Worm (Caenorhabditis elegans): Measurements from ENCODE around the gene R05D8.11.

The R05D8.11 gene

DNA sequence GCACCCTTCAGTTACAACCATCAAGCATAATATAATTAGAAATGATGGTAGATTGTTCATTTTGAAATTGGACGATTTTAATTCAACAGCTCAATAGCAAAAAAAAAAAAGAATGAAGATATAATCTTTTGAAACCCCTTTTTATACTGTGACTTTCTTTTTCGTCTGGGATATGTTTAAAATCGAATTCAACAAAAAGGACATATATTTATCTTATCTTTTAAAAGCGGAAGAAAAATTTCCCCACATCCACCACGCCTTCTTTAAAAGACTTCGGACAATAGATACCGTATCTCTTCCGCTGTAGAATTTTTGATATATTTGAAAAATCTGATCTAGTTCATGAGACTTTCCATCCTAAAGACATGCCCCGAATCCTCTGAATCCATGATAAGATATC, at the start of gene R05D8.11:
Gene R05D8.11, minus strand, starts transcription at position 101 of the 400 bp plus-strand sequence.
- no peak for TF ChIP-seq zip-8 (tag; optimal IDR thresholded peaks at IDR 0.05)

DNA sequence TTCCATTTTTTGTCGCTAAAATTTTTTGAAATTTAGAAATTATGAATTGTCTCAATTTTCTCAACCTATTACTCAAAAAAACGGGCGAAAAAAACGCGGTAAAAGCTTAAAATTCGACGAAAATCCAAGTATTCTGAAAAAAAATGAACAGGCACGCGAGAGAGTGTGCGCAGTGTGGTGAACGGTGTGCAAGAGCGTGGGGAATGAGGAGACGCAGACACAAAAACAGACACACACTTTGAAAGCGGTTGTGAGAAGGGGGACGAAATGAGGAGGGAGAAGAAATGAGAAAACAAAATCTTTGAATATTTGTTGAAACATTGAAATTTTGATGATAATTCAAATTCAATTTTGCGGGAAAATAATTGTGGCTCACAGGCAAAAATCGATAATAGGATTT, 46.1 kb upstream of the R05D8.11 start, which contains the start of gene T03D3.5:
Gene T03D3.5, minus strand, starts transcription at position 21 of the 400 bp plus-strand sequence.
- TF ChIP-seq ces-1 (GFP tag; optimal IDR thresholded peaks at IDR 0.05) (peak; percentile 33), ceh-39 (tag; optimal IDR thresholded peaks at IDR 0.05) (no peak)

DNA sequence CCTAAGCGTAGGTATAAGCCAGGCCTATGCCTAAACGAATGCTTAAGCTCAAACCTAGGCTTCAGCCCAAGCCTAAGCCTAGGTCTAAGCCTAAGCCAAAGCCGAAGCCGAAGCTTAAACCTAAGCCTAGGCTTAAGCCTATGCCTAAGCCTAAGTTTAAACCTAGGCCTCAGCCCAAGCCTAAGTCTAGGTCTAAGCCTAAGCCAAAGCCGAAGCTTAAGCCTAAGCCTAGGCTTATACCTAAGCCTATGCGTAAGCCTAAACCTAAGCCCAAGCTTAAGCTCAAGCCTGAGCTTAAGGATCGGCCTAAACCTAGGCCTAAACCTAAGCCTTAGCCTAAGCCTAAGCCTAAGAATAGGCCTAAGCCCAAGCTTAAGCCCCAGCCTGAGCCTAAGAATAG, 45.3 kb upstream of the R05D8.11 start:
- TF ChIP-seq ham-2 (GFP tag; optimal IDR thresholded peaks at IDR 0.05), result peak; percentile 64
- no peak for TF ChIP-seq ztf-11 (tag; optimal IDR thresholded peaks at IDR 0.05)

DNA sequence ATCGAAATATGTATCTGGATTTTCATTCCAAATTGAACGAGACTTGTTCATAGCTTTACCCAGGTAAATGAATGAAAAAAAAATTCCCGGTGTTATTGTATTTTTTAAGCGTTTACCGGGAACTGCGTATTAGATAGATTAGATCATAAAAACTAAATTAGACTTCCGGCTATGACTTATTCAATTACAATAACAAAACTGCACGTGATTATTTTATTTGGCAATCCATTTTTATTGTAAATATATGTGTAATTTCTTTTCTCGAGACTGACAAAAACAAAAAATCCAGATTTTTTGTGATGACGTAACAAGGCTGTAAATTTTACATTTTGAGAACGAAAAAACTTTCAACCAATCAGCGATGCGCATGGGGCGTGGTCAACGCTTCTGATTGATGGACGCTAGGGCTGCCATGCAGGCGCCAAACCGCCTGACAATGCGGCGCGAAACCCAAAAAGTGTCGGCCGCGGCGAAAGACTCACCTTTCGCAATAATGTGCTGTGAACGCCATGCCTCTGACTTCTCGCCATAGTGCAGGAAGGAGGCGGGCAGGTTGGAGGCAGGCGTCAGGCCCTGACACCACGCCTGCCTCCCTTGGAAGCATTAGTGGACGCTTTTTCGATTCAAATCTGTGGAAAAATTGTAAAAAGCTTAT, 41.1 kb upstream of the R05D8.11 start, which contains the start of gene srh-36:
Gene srh-36, minus strand, starts transcription at position 51 of the 655 bp plus-strand sequence.
- TF ChIP-seq mep-1 (tag; optimal IDR thresholded peaks at IDR 0.05) (no peak), zip-8 (tag; optimal IDR thresholded peaks at IDR 0.05) (peak; percentile 59)

DNA sequence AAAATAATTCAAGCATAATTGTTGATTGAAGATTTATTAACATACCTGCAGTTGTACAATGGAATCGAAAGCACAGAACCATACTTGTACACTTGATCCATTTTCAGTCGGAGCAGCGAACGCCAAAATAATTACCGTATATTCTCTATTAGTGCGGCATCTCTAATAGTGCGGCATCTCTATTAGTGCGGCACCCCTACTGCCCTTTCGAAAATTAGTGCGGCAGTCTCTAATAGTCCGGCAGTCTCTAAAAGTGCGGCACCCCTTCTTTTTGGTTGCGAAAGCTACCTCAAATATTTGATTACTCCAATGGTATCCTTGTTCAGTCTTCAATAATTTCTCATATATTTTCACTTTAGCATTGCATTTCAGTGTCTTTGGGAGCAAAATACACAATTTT, 37.4 kb upstream of the R05D8.11 start, which contains the start of gene srt-34:
Gene srt-34, minus strand, starts transcription at position 101 of the 400 bp plus-strand sequence.
- TF ChIP-seq drap-1 (GFP tag; optimal IDR thresholded peaks at IDR 0.05) (no peak), ceh-83 (GFP tag; optimal IDR thresholded peaks at IDR 0.05) (no peak), sptf-1 (tag; optimal IDR thresholded peaks at IDR 0.05) (no peak), bed-3 (GFP tag; optimal IDR thresholded peaks at IDR 0.05) (no peak), pha-4 (tag; optimal IDR thresholded peaks at IDR 0.05) (no peak), hlh-1 (tag; optimal IDR thresholded peaks at IDR 0.05) (no peak), mep-1 (tag; optimal IDR thresholded peaks at IDR 0.05) (no peak), tbx-8 (GFP tag; optimal IDR thresholded peaks at IDR 0.05) (no peak), ham-2 (GFP tag; optimal IDR thresholded peaks at IDR 0.05) (no peak), unc-39 (tag; optimal IDR thresholded peaks at IDR 0.05) (no peak), flh-1 (GFP tag; optimal IDR thresholded peaks at IDR 0.05) (no peak), ceh-43 (GFP tag; optimal IDR thresholded peaks at IDR 0.05) (no peak), lin-13 (tag; optimal IDR thresholded peaks at IDR 0.05) (no peak), ztf-11 (tag; optimal IDR thresholded peaks at IDR 0.05) (no peak), nhr-237 (tag; optimal IDR thresholded peaks at IDR 0.05) (no peak), elt-1 (tag; optimal IDR thresholded peaks at IDR 0.05; ENCODE audit: borderline replicate concordance, insufficient read depth) (no peak), ces-1 (GFP tag; optimal IDR thresholded peaks at IDR 0.05) (no peak)

DNA sequence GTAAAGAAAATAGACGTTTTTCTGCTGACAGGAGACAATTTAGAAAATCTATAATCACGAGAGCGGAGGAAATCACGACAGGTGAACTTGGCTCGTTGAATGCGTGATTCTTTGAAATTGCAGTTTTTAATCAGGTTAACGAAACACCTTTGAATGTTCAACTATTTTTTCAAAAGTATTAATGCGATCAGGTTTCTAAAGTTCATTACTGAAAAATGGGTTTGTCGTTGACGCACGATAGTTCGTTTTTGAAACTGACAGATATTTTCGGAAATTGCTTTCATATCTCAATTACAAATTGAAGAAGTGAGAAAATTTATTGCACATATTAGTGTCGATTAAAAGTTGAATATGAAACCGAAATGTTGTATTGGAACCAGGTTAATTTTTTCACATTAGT, 35.3 kb upstream of the R05D8.11 start, which contains the start of gene F54E2.5:
Gene F54E2.5, minus strand, starts transcription at position 101 of the 400 bp plus-strand sequence.
- no peak for TF ChIP-seq unc-62 (GFP tag; optimal IDR thresholded peaks at IDR 0.05)
- no peak for TF ChIP-seq mab-5 (tag; optimal IDR thresholded peaks at IDR 0.05)
- TF ChIP-seq M03D4.4 (tag; optimal IDR thresholded peaks at IDR 0.05), result no peak
- no peak for TF ChIP-seq flh-1 (GFP tag; optimal IDR thresholded peaks at IDR 0.05)
- no peak for TF ChIP-seq pha-4 (tag; optimal IDR thresholded peaks at IDR 0.05)
- TF ChIP-seq ceh-39 (tag; optimal IDR thresholded peaks at IDR 0.05), result no peak
- TF ChIP-seq nhr-76 (tag; optimal IDR thresholded peaks at IDR 0.05), result no peak
- TF ChIP-seq mep-1 (tag; optimal IDR thresholded peaks at IDR 0.05), result no peak
- no peak for TF ChIP-seq ham-2 (GFP tag; optimal IDR thresholded peaks at IDR 0.05)
- no peak for TF ChIP-seq ces-1 (GFP tag; optimal IDR thresholded peaks at IDR 0.05)
- no peak for TF ChIP-seq lin-13 (tag; optimal IDR thresholded peaks at IDR 0.05)
- no peak for TF ChIP-seq hlh-1 (tag; optimal IDR thresholded peaks at IDR 0.05)
- TF ChIP-seq unc-39 (tag; optimal IDR thresholded peaks at IDR 0.05), result no peak
- no peak for TF ChIP-seq elt-3 (tag; optimal IDR thresholded peaks at IDR 0.05)
- no peak for TF ChIP-seq mls-2 (tag; optimal IDR thresholded peaks at IDR 0.05)
- no peak for TF ChIP-seq tbx-8 (GFP tag; optimal IDR thresholded peaks at IDR 0.05)
- TF ChIP-seq ceh-83 (GFP tag; optimal IDR thresholded peaks at IDR 0.05), result no peak
- no peak for TF ChIP-seq nhr-12 (tag; optimal IDR thresholded peaks at IDR 0.05)

DNA sequence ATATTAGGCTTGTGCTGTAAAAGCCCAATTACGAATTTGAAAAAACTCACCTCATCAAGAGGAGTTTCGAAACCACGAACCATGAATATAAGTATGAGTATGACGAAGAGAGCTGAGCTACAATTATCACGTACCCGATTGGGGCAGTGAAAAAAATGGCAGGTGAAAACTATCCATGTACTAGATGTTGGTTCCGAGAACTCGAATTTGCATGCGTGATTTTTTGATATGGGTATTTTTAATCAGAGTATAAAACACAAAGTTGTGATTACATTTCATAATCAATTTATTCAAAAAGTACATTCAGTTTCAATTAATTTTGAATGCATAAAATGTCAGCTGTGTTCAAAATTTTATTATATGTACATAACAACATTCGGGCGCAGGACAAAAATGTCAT, 33.2 kb upstream of the R05D8.11 start, which contains the start of gene F54E2.9:
Gene F54E2.9, minus strand, starts transcription at position 132 of the 400 bp plus-strand sequence.
- TF ChIP-seq ceh-39 (tag; optimal IDR thresholded peaks at IDR 0.05) (no peak), lin-32 (GFP tag; optimal IDR thresholded peaks at IDR 0.05) (no peak), drap-1 (GFP tag; optimal IDR thresholded peaks at IDR 0.05) (no peak), elt-1 (tag; optimal IDR thresholded peaks at IDR 0.05; ENCODE audit: borderline replicate concordance, insufficient read depth) (no peak)

Measured in whole organism, mixed stage, embryonic.